Fruit fly (Drosophila melanogaster): Measurements from ENCODE around the gene CycT.

DNA sequence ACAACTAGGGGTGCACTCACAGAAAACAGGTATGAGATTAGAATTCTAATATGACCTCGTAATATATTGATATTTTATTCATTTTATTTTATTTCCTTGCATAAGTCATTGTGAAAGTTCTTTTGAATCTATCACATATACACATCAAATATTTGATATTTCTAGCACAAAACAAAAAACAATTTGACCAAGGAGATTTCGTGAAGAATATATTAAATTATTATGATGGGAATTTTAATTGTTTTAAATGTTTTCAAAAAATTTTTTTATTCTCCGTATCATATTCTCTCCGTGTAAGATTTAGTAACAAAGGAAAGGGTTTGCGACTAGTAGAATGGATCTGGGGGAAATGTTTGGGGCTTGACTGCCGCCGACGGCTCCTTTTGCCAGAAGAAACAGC is 20.8 kb upstream of the CycT start:
- TF ChIP-seq achi (GFP tag; optimal IDR thresholded peaks at IDR 0.05) (peak; percentile 93), Blimp-1 (GFP tag; optimal IDR thresholded peaks at IDR 0.05) (no peak), fd59A (GFP tag; optimal IDR thresholded peaks at IDR 0.05) (peak; percentile 97), salr (GFP tag; optimal IDR thresholded peaks at IDR 0.05) (peak; percentile 83 to 97), Hr39 (GFP tag; optimal IDR thresholded peaks at IDR 0.05) (peak; percentile 58), lz (GFP tag; optimal IDR thresholded peaks at IDR 0.05) (peak; percentile 69), CG6854 (GFP tag; optimal IDR thresholded peaks at IDR 0.05) (no peak), CG31627 (GFP tag; optimal IDR thresholded peaks at IDR 0.05) (peak; percentile 72), CG34406 (GFP tag; optimal IDR thresholded peaks at IDR 0.05) (peak; percentile 91), Lpt (GFP tag; optimal IDR thresholded peaks at IDR 0.05) (peak; percentile 52), vri (GFP tag; optimal IDR thresholded peaks at IDR 0.05) (no peak), Gug (GFP tag; IDR thresholded peaks at IDR 0.05) (peak; percentile 80), CG4318 (GFP tag; optimal IDR thresholded peaks at IDR 0.05) (peak; percentile 89)
